Worm (Caenorhabditis elegans) whole organism, L1 larva: Measurements from ENCODE around the gene F14D7.6.
A peak's percentile ranks its signal among the peaks of the same experiment; 100 is the strongest.

Experiments used
- C04F5.9 ChIP-seq: sonication (generic microtip); optimal IDR thresholded peaks from 2 replicates; lab custom pipeline; 2016; ENCODE audit warnings: missing genetic modification characterization, missing compliant biosample characterization
- C16A3.4 ChIP-seq: fragments of 150-350 bp; optimal IDR thresholded peaks from 2 replicates; lab custom pipeline; 2014; ENCODE audit warnings: missing biosample characterization, missing genetic modification characterization
- F16B12.6 ChIP-seq: fragments of 150-350 bp; optimal IDR thresholded peaks from 2 replicates; lab custom pipeline; 2014; ENCODE audit warnings: missing biosample characterization, missing genetic modification characterization
- Y116A8C.19 ChIP-seq: sonication (generic microtip); optimal IDR thresholded peaks from 2 replicates; lab custom pipeline; 2016; ENCODE audit warnings: missing compliant biosample characterization, missing genetic modification characterization, borderline replicate concordance
- aha-1 ChIP-seq: fragments of 150-350 bp; optimal IDR thresholded peaks from 2 replicates; lab custom pipeline; 2014; ENCODE audit warnings: missing biosample characterization, missing genetic modification characterization
- alr-1 ChIP-seq: fragments of 200-800 bp; sonication (Bioruptor generic); optimal IDR thresholded peaks from 2 replicates; lab custom pipeline; 2018; ENCODE audit warnings: borderline replicate concordance, mild to moderate bottlenecking, missing genetic modification characterization, missing compliant biosample characterization
- blmp-1 ChIP-seq: fragments of 150-350 bp; optimal IDR thresholded peaks from 2 replicates; lab custom pipeline; 2014; ENCODE audit warnings: missing biosample characterization, missing genetic modification characterization
- ceh-63 ChIP-seq: fragments of 200-800 bp; sonication (Bioruptor generic); optimal IDR thresholded peaks from 2 replicates; lab custom pipeline; 2018; ENCODE audit warnings: mild to moderate bottlenecking, missing genetic modification characterization, missing compliant biosample characterization
- ceh-88 ChIP-seq: fragments of 200-800 bp; sonication (Bioruptor generic); IDR thresholded peaks from 2 replicates; pipeline ENCODE4 v1.3.6; 2022; ENCODE audit warnings: missing genetic modification characterization, missing compliant biosample characterization
- ceh-90 ChIP-seq: sonication (generic microtip); optimal IDR thresholded peaks from 2 replicates; lab custom pipeline; 2016; ENCODE audit warnings: missing genetic modification characterization, missing compliant biosample characterization
- ces-1 ChIP-seq: fragments of 150-350 bp; optimal IDR thresholded peaks from 2 replicates; lab custom pipeline; 2014; ENCODE audit warnings: missing biosample characterization, missing genetic modification reagents, missing genetic modification characterization
- efl-1 ChIP-seq, 4 experiments: fragments of 150-350 bp; optimal IDR thresholded peaks in 3 of 4; peaks in 1 of 4; 1 replicate in 1 of 4; 2 replicates in 3 of 4; lab custom pipeline; 2014; ENCODE audit warnings: missing biosample characterization in 2 of 4, missing genetic modification characterization in 2 of 4, missing genetic modification reagents in 2 of 4
- egl-13 ChIP-seq: sonication (generic microtip); optimal IDR thresholded peaks from 2 replicates; lab custom pipeline; 2016; ENCODE audit warnings: missing genotype, missing genetic modification reagents, missing genetic modification characterization, missing compliant biosample characterization
- elt-2 ChIP-seq: sonication (generic microtip); optimal IDR thresholded peaks from 2 replicates; lab custom pipeline; 2016; ENCODE audit warnings: missing genetic modification characterization, mild to moderate bottlenecking, inconsistent platforms, missing compliant biosample characterization, missing genetic modification reagents
- fkh-8 ChIP-seq: sonication (generic microtip); optimal IDR thresholded peaks from 2 replicates; lab custom pipeline; 2016; ENCODE audit warnings: mild to moderate bottlenecking, missing genetic modification characterization, missing compliant biosample characterization
- hlh-17 ChIP-seq: fragments of 200-800 bp; sonication (Bioruptor generic); optimal IDR thresholded peaks from 2 replicates; lab custom pipeline; 2018; ENCODE audit warnings: missing genetic modification characterization, mild to moderate bottlenecking, missing compliant biosample characterization, moderate library complexity, borderline replicate concordance
- hlh-4 ChIP-seq: sonication (generic microtip); optimal IDR thresholded peaks from 2 replicates; lab custom pipeline; 2016; ENCODE audit warnings: mild to moderate bottlenecking, missing genetic modification characterization, missing compliant biosample characterization
- irx-1 ChIP-seq: sonication (generic microtip); optimal IDR thresholded peaks from 2 replicates; lab custom pipeline; 2016; ENCODE audit warnings: missing genetic modification characterization, missing compliant biosample characterization
- isw-1 ChIP-seq: fragments of 200-800 bp; sonication (Bioruptor generic); IDR thresholded peaks from 2 replicates; pipeline ENCODE4 v1.3.6; 2022; ENCODE audit warnings: missing genetic modification characterization, missing compliant biosample characterization
- jun-1 ChIP-seq: fragments of 150-350 bp; optimal IDR thresholded peaks from 2 replicates; lab custom pipeline; 2014; ENCODE audit warnings: missing biosample characterization, missing genetic modification reagents, missing genetic modification characterization
- lin-13 ChIP-seq: fragments of 150-350 bp; optimal IDR thresholded peaks from 2 replicates; lab custom pipeline; 2014; ENCODE audit warnings: missing biosample characterization, missing genetic modification reagents, missing genetic modification characterization
- lin-15B ChIP-seq: fragments of 150-350 bp; sonication (generic microtip); optimal IDR thresholded peaks from 3 replicates; lab custom pipeline; 2014; ENCODE audit warnings: missing biosample characterization, missing genetic modification characterization
- lin-35 ChIP-seq, 2 experiments: fragments of 150-350 bp; optimal IDR thresholded peaks; 2 replicates each; lab custom pipeline; 2014; ENCODE audit warnings: missing biosample characterization in 2 of 2, missing genetic modification characterization in 2 of 2, missing genetic modification reagents in 2 of 2
- lin-39 ChIP-seq: fragments of 150-350 bp; optimal IDR thresholded peaks from 2 replicates; lab custom pipeline; 2014; ENCODE audit warnings: missing biosample characterization, missing genetic modification reagents, missing genetic modification characterization
- lsy-2 ChIP-seq, 2 experiments: fragments of 150-350 bp; optimal IDR thresholded peaks; 2 replicates each; lab custom pipeline; 2014; ENCODE audit warnings: missing biosample characterization in 2 of 2, missing genetic modification characterization in 2 of 2
- mab-9 ChIP-seq: fragments of 200-800 bp; sonication (Bioruptor generic); IDR thresholded peaks from 2 replicates; pipeline ENCODE4 v1.3.6; 2022; ENCODE audit warnings: missing genetic modification reagents, missing genetic modification characterization, missing compliant biosample characterization
- mef-2 ChIP-seq: fragments of 150-350 bp; optimal IDR thresholded peaks from 2 replicates; lab custom pipeline; 2014; ENCODE audit warnings: missing biosample characterization, missing genetic modification characterization
- nhr-11 ChIP-seq: fragments of 150-350 bp; optimal IDR thresholded peaks from 2 replicates; lab custom pipeline; 2014; ENCODE audit warnings: missing biosample characterization, missing genetic modification characterization
- nhr-19 ChIP-seq: fragments of 200-800 bp; sonication (Bioruptor generic); conservative IDR thresholded peaks from 2 replicates; pipeline ENCODE4 v1.3.6; 2022; ENCODE audit warnings: missing genetic modification characterization, missing compliant biosample characterization
- nhr-237 ChIP-seq: fragments of 150-350 bp; optimal IDR thresholded peaks from 2 replicates; lab custom pipeline; 2014; ENCODE audit warnings: missing biosample characterization, missing genetic modification characterization
- nhr-28 ChIP-seq: fragments of 150-350 bp; optimal IDR thresholded peaks from 2 replicates; lab custom pipeline; 2014; ENCODE audit warnings: missing biosample characterization, missing genetic modification characterization
- nhr-47 ChIP-seq: sonication (generic microtip); optimal IDR thresholded peaks from 2 replicates; lab custom pipeline; 2016; ENCODE audit warnings: mild to moderate bottlenecking, missing genetic modification characterization, moderate library complexity, missing compliant biosample characterization
- nhr-76 ChIP-seq: sonication (generic microtip); optimal IDR thresholded peaks from 2 replicates; lab custom pipeline; 2017; ENCODE audit warnings: missing biosample characterization, missing genetic modification characterization
- nhr-84 ChIP-seq: sonication (generic microtip); optimal IDR thresholded peaks from 2 replicates; lab custom pipeline; 2017; ENCODE audit warnings: missing biosample characterization, missing genetic modification characterization
- nhr-85 ChIP-seq: sonication (generic microtip); peaks from one replicate; lab custom pipeline; 2016; ENCODE audit warnings: missing genetic modification characterization, inconsistent platforms, missing compliant biosample characterization
- pag-3 ChIP-seq: sonication (generic microtip); optimal IDR thresholded peaks from 2 replicates; lab custom pipeline; 2017; ENCODE audit warnings: missing genetic modification characterization, mild to moderate bottlenecking, missing compliant biosample characterization, antibody characterized with exemption, borderline replicate concordance; ENCODE audit not compliant: insufficient read depth
- pax-3 ChIP-seq: fragments of 200-800 bp; sonication (Bioruptor generic); optimal IDR thresholded peaks from 2 replicates; lab custom pipeline; 2018; ENCODE audit warnings: mild to moderate bottlenecking, missing genetic modification characterization, moderate library complexity, missing compliant biosample characterization
- snpc-4 ChIP-seq: fragments of 150-350 bp; optimal IDR thresholded peaks from 2 replicates; lab custom pipeline; 2014; ENCODE audit warnings: missing biosample characterization, missing genetic modification characterization
- sox-4 ChIP-seq: sonication (generic microtip); optimal IDR thresholded peaks from 2 replicates; lab custom pipeline; 2016; ENCODE audit warnings: missing genetic modification characterization, missing compliant biosample characterization
- sptf-1 ChIP-seq: fragments of 150-350 bp; optimal IDR thresholded peaks from 2 replicates; lab custom pipeline; 2014; ENCODE audit warnings: missing biosample characterization, missing genetic modification characterization
- sup-37 ChIP-seq: fragments of 200-800 bp; sonication (Bioruptor generic); optimal IDR thresholded peaks from 2 replicates; lab custom pipeline; 2018; ENCODE audit warnings: mild to moderate bottlenecking, missing genetic modification characterization, missing compliant biosample characterization
- swsn-7 ChIP-seq: sonication (generic microtip); optimal IDR thresholded peaks from 2 replicates; lab custom pipeline; 2016; ENCODE audit warnings: missing genetic modification characterization, missing compliant biosample characterization
- tbx-2 ChIP-seq: sonication (generic microtip); optimal IDR thresholded peaks from 2 replicates; lab custom pipeline; 2016; ENCODE audit warnings: missing genetic modification characterization, missing compliant biosample characterization
- tlp-1 ChIP-seq: fragments of 150-350 bp; optimal IDR thresholded peaks from 2 replicates; lab custom pipeline; 2014; ENCODE audit warnings: missing biosample characterization, missing genetic modification characterization
- unc-130 ChIP-seq: fragments of 150-350 bp; optimal IDR thresholded peaks from 2 replicates; lab custom pipeline; 2017; ENCODE audit warnings: missing biosample characterization, missing genetic modification characterization, inconsistent platforms
- unc-86 ChIP-seq: sonication (generic microtip); optimal IDR thresholded peaks from 2 replicates; lab custom pipeline; 2016; ENCODE audit warnings: missing genetic modification characterization, missing compliant biosample characterization
- unc-98 ChIP-seq: fragments of 200-800 bp; sonication (Bioruptor generic); IDR thresholded peaks from 2 replicates; pipeline ENCODE4 v1.3.6; 2022; ENCODE audit warnings: missing genetic modification characterization, missing compliant biosample characterization
- xbp-1 ChIP-seq: sonication (generic microtip); optimal IDR thresholded peaks from 2 replicates; lab custom pipeline; 2016; ENCODE audit warnings: missing genetic modification characterization, missing compliant biosample characterization
- zip-4 ChIP-seq: fragments of 200-800 bp; sonication (Bioruptor generic); optimal IDR thresholded peaks from 2 replicates; lab custom pipeline; 2018; ENCODE audit warnings: mild to moderate bottlenecking, missing genetic modification characterization, moderate library complexity, missing compliant biosample characterization

Gene F14D7.6

ce11 chrV:14347234-14347826, 46.1 kb downstream of the F14D7.6 start, which contains the start of gene cept-2 (continued):
- TF ChIP-seq swsn-7 (tag; lab: Kevin White, UChicago) (peak; percentile 95), lin-13 (GFP tag; lab: Kevin White, UChicago) (peak; percentile 96), ceh-88 (GFP tag; lab: Robert Waterston, UW) (peak; percentile 84), unc-130 (tag; lab: Kevin White, UChicago) (peak; percentile 66), hlh-4 (no peak), snpc-4 (tag; lab: Kevin White, UChicago) (peak; percentile 89), fkh-8 (tag; lab: Kevin White, UChicago) (peak; percentile 95), lin-15B (peak; percentile 67), ceh-63 (no peak), zip-4 (peak; percentile 66), isw-1 (GFP tag; lab: Robert Waterston, UW) (peak; percentile 92), irx-1 (tag; lab: Kevin White, UChicago) (peak; percentile 82), C16A3.4 (peak; percentile 98), nhr-76 (tag; lab: Kevin White, UChicago) (no peak), pax-3 (tag; lab: Kevin White, UChicago) (peak; percentile 99), nhr-237 (peak; percentile 60), tbx-2 (tag; lab: Kevin White, UChicago) (peak; percentile 94), sptf-1 (tag; lab: Kevin White, UChicago) (no peak), unc-98 (peak; percentile 44; the same call in 1 of the 2 replicates), aha-1 (peak; percentile 9), mef-2 (tag; lab: Kevin White, UChicago) (peak; percentile 37), efl-1 (optimal IDR thresholded peaks at IDR 0.05; lab: Kevin White, UChicago) (peak; percentile 91 to 93), efl-1 (GFP tag; optimal IDR thresholded peaks at IDR 0.05 in 1 of 2; lab: Kevin White, UChicago) (peak; percentile 85 to 98), alr-1 (no peak), nhr-85 (tag; lab: Kevin White, UChicago) (peak; percentile 96), mab-9 (GFP tag; lab: Robert Waterston, UW) (peak; percentile 81), egl-13 (tag; lab: Kevin White, UChicago) (peak; percentile 91), lsy-2 (tag; optimal IDR thresholded peaks at IDR 0.05; lab: Kevin White, UChicago) (peak; percentile 93 to 96), sox-4 (tag; lab: Kevin White, UChicago) (peak; percentile 89), elt-2 (tag; lab: Kevin White, UChicago) (peak; percentile 46), C04F5.9 (tag; lab: Kevin White, UChicago) (peak; percentile 80), blmp-1 (tag; lab: Kevin White, UChicago) (peak; percentile 91), nhr-47 (tag; lab: Kevin White, UChicago) (peak; percentile 96), nhr-84 (no peak), ceh-90 (peak; percentile 67), jun-1 (peak; percentile 84), lin-39 (tag; lab: Kevin White, UChicago) (peak; percentile 70), unc-86 (tag; lab: Kevin White, UChicago) (peak; percentile 92), Y116A8C.19 (no peak), ces-1 (GFP tag; lab: Kevin White, UChicago) (no peak), pag-3 (peak; percentile 82), lin-35 (GFP tag; optimal IDR thresholded peaks at IDR 0.05; lab: Kevin White, UChicago) (peak; percentile 87 to 88), nhr-11 (tag; lab: Kevin White, UChicago) (peak; percentile 75), hlh-17 (no peak), xbp-1 (tag; lab: Kevin White, UChicago) (peak; percentile 93), sup-37 (GFP tag; lab: Kevin White, UChicago) (peak; percentile 33), nhr-19 (peak; percentile 96), F16B12.6 (peak; percentile 56), nhr-28 (tag; lab: Kevin White, UChicago) (no peak), tlp-1 (tag; lab: Kevin White, UChicago) (no peak)
- TF ChIP-seq, all 84 proteins: peak for 67
